Worm (Caenorhabditis elegans): ENCODE measurements around the gene fbxb-33.

DNA sequence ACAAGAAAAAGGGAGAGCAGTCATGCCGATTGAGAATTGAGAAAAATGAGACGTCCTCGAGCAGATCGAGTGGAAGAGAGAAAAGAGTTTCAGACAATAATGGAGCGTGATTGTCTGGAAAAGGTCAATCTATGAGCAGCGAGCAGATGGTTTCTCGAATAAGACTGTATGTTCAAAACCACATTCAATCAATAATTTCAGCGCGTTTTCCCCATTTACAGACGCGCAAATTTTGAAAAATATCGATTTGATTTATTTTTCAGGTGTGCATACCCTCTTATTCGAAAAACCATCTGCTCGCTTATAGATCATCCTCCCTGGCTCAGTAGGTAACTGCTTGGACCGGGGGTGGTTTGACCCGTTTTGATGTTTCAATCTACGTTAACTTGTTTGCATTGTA, 8.0 kb upstream of the fbxb-33 start, which contains the start of gene fbxb-31:
- TF ChIP-seq snpc-4 (tag; optimal IDR thresholded peaks at IDR 0.05) (no peak), ama-1 (optimal IDR thresholded peaks at IDR 0.05) (no peak), nhr-11 (tag; optimal IDR thresholded peaks at IDR 0.05) (no peak), ZK546.5 (tag; optimal IDR thresholded peaks at IDR 0.05) (no peak), nhr-21 (tag; optimal IDR thresholded peaks at IDR 0.05) (no peak), nhr-12 (tag; optimal IDR thresholded peaks at IDR 0.05) (no peak), elt-3 (tag; optimal IDR thresholded peaks at IDR 0.05) (no peak), nhr-25 (tag; optimal IDR thresholded peaks at IDR 0.05) (no peak), unc-39 (tag; optimal IDR thresholded peaks at IDR 0.05) (no peak)
